Worm (Caenorhabditis elegans) whole organism, L2 larva: Measurements from ENCODE around the gene ZK1307.7.

Source experiments
- C34F6.9 ChIP-seq: fragments of 150-350 bp; optimal IDR thresholded peaks from 2 replicates; lab custom pipeline; 2014; ENCODE audit warnings: missing biosample characterization, missing genetic modification characterization
- R02D3.7 ChIP-seq: fragments of 150-350 bp; optimal IDR thresholded peaks from 2 replicates; lab custom pipeline; 2014; ENCODE audit warnings: missing biosample characterization, missing genetic modification characterization
- Y55F3AM.14 ChIP-seq: fragments of 200-800 bp; sonication (Bioruptor generic); optimal IDR thresholded peaks from 2 replicates; lab custom pipeline; 2018; ENCODE audit warnings: mild to moderate bottlenecking, missing genetic modification characterization, missing compliant biosample characterization
- ZK546.5 ChIP-seq: sonication (generic microtip); optimal IDR thresholded peaks from 2 replicates; lab custom pipeline; 2017; ENCODE audit warnings: missing biosample characterization, missing genetic modification characterization
- alr-1 ChIP-seq: fragments of 150-350 bp; optimal IDR thresholded peaks from 2 replicates; lab custom pipeline; 2014; ENCODE audit warnings: missing biosample characterization, missing genetic modification characterization
- aly-2 ChIP-seq: fragments of 150-350 bp; optimal IDR thresholded peaks from 2 replicates; lab custom pipeline; 2014; ENCODE audit warnings: missing biosample characterization, missing genetic modification characterization
- blmp-1 ChIP-seq: sonication (generic microtip); optimal IDR thresholded peaks from 2 replicates; lab custom pipeline; 2017; ENCODE audit warnings: missing genetic modification characterization, mild to moderate bottlenecking, missing compliant biosample characterization, antibody characterized with exemption, moderate library complexity; ENCODE audit not compliant: insufficient read depth
- ceh-16 ChIP-seq: fragments of 150-350 bp; optimal IDR thresholded peaks from 2 replicates; lab custom pipeline; 2014; ENCODE audit warnings: missing biosample characterization, missing genetic modification characterization
- ceh-82 ChIP-seq: fragments of 150-350 bp; optimal IDR thresholded peaks from 2 replicates; lab custom pipeline; 2014; ENCODE audit warnings: missing biosample characterization, missing genetic modification characterization
- crh-2 ChIP-seq: sonication (generic microtip); optimal IDR thresholded peaks from 2 replicates; lab custom pipeline; 2017; ENCODE audit warnings: missing biosample characterization, missing genetic modification characterization
- dmd-4 ChIP-seq: sonication (generic microtip); optimal IDR thresholded peaks from 2 replicates; lab custom pipeline; 2017; ENCODE audit warnings: missing biosample characterization, missing genetic modification characterization
- egl-27 ChIP-seq: sonication (generic microtip); optimal IDR thresholded peaks from 3 replicates; lab custom pipeline; 2017; ENCODE audit warnings: missing biosample characterization, missing genetic modification reagents, missing genetic modification characterization
- elt-1 ChIP-seq: fragments of 150-350 bp; optimal IDR thresholded peaks from 2 replicates; lab custom pipeline; 2014; ENCODE audit warnings: missing biosample characterization, missing genetic modification characterization
- elt-3 ChIP-seq: sonication (generic microtip); optimal IDR thresholded peaks from 2 replicates; lab custom pipeline; 2017; ENCODE audit warnings: missing biosample characterization, missing genetic modification characterization
- fos-1 ChIP-seq: fragments of 150-350 bp; optimal IDR thresholded peaks from 2 replicates; lab custom pipeline; 2014; ENCODE audit warnings: missing biosample characterization, missing genetic modification characterization
- gmeb-1 ChIP-seq: fragments of 150-350 bp; optimal IDR thresholded peaks from 2 replicates; lab custom pipeline; 2014; ENCODE audit warnings: missing biosample characterization, missing genetic modification characterization
- lin-11 ChIP-seq: fragments of 150-350 bp; sonication (generic microtip); optimal IDR thresholded peaks from 2 replicates; lab custom pipeline; 2014; ENCODE audit warnings: missing biosample characterization, missing genetic modification characterization, inconsistent platforms, mixed read lengths
- lsy-2 ChIP-seq, 2 experiments: fragments of 150-350 bp in 1 of 2; sonication (generic microtip) in 1 of 2; optimal IDR thresholded peaks; 2 replicates each; lab custom pipeline; 2014 to 2017; ENCODE audit warnings: missing biosample characterization in 2 of 2, missing genetic modification characterization in 2 of 2
- mdl-1 ChIP-seq, 2 experiments: fragments of 150-350 bp in 1 of 2; sonication (generic microtip) in 1 of 2; optimal IDR thresholded peaks; 2 replicates each; lab custom pipeline; 2017; ENCODE audit warnings: missing biosample characterization in 2 of 2, missing genetic modification characterization in 2 of 2
- nhr-12 ChIP-seq: fragments of 150-350 bp; optimal IDR thresholded peaks from 2 replicates; lab custom pipeline; 2014; ENCODE audit warnings: missing biosample characterization, missing genetic modification characterization
- nhr-129 ChIP-seq: fragments of 150-350 bp; optimal IDR thresholded peaks from 2 replicates; lab custom pipeline; 2014; ENCODE audit warnings: missing biosample characterization, missing genetic modification characterization
- nhr-21 ChIP-seq: fragments of 150-350 bp; optimal IDR thresholded peaks from 2 replicates; lab custom pipeline; 2014; ENCODE audit warnings: missing biosample characterization, missing genetic modification characterization
- nhr-23 ChIP-seq: fragments of 150-350 bp; optimal IDR thresholded peaks from 2 replicates; lab custom pipeline; 2014; ENCODE audit warnings: missing biosample characterization, missing genetic modification reagents, missing genetic modification characterization
- nhr-25 ChIP-seq: fragments of 150-350 bp; sonication (generic microtip); optimal IDR thresholded peaks from 3 replicates; lab custom pipeline; 2014; ENCODE audit warnings: missing biosample characterization, missing genetic modification characterization
- nhr-6 ChIP-seq: fragments of 150-350 bp; optimal IDR thresholded peaks from 2 replicates; lab custom pipeline; 2014; ENCODE audit warnings: missing biosample characterization, missing genetic modification characterization
- nhr-77 ChIP-seq: fragments of 150-350 bp; optimal IDR thresholded peaks from 2 replicates; lab custom pipeline; 2014; ENCODE audit warnings: missing biosample characterization, missing genetic modification characterization
- peb-1 ChIP-seq: fragments of 150-350 bp; optimal IDR thresholded peaks from 2 replicates; lab custom pipeline; 2014; ENCODE audit warnings: missing biosample characterization, missing genetic modification characterization
- skn-1 ChIP-seq: sonication (generic microtip); optimal IDR thresholded peaks from 2 replicates; lab custom pipeline; 2017; ENCODE audit warnings: missing biosample characterization, missing genetic modification characterization
- sma-9 ChIP-seq, 2 experiments: fragments of 150-350 bp in 1 of 2; sonication (generic microtip) in 1 of 2; optimal IDR thresholded peaks; 2 replicates each; lab custom pipeline; 2014 to 2016; ENCODE audit warnings: missing genetic modification characterization in 2 of 2, mild to moderate bottlenecking in 1 of 2, missing biosample characterization in 1 of 2, missing compliant biosample characterization in 1 of 2, missing genetic modification reagents in 1 of 2, moderate library complexity in 1 of 2
- unc-39 ChIP-seq: fragments of 150-350 bp; optimal IDR thresholded peaks from 2 replicates; lab custom pipeline; 2014; ENCODE audit warnings: missing biosample characterization, missing genetic modification characterization
- unc-55 ChIP-seq: fragments of 150-350 bp; sonication (generic microtip); optimal IDR thresholded peaks from 3 replicates; lab custom pipeline; 2014; ENCODE audit warnings: missing biosample characterization, missing genetic modification reagents, missing genetic modification characterization
- zag-1 ChIP-seq: fragments of 150-350 bp; optimal IDR thresholded peaks from 2 replicates; lab custom pipeline; 2014; ENCODE audit warnings: missing biosample characterization, missing genetic modification characterization
- ztf-1 ChIP-seq: fragments of 200-800 bp; sonication (Bioruptor generic); conservative IDR thresholded peaks from 2 replicates; pipeline ENCODE4 v1.3.6; 2022; ENCODE audit warnings: missing genetic modification characterization, missing compliant biosample characterization
- ztf-4 ChIP-seq: fragments of 150-350 bp; optimal IDR thresholded peaks from 2 replicates; lab custom pipeline; 2014; ENCODE audit warnings: missing biosample characterization, missing genetic modification characterization

The ZK1307.7 gene

DNA sequence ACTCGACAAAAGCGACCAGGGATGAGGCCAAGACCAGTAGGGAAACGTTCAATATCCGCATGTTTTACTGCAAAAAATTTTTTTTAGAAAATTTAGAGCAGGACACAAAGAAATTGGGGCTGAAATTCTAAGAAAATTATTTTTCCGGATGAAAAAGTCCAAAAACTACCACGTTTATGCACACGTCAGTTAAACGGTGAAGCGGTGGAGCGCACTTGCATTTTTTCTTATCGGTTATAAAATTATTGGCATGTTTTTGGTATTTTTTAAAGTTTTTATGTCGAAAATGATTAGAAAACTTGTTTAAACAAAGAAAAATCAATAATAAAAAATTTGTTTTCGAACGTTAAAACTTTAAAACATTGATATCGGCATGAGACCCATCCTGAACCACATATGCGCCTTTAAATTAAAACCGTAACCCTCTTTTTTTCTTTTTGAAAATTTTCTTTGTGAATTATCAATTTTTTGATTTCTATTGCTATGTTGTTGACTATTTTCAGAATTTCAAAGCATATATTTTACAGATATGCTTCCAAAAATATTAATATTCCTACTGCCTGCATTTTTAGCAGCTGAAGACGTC, 12.2 kb upstream of the ZK1307.7 start, which contains the start of the genes dnj-20 and ZK1307.8:
TSS of gene dnj-20 (minus strand) at position 67 of the 586 bp plus-strand sequence.
TSS of gene ZK1307.8 (plus strand) at position 504 of the 586 bp plus-strand sequence.
- TF ChIP-seq ceh-82 (tag; lab: Kevin White, UChicago) (no peak), ztf-1 (GFP tag; lab: Robert Waterston, UW) (no peak), Y55F3AM.14 (GFP tag; lab: Kevin White, UChicago) (no peak), lsy-2 (tag; optimal IDR thresholded peaks at IDR 0.05; lab: Kevin White, UChicago) (peak in 1 of 2 experiments; percentile 55), nhr-25 (tag; lab: Kevin White, UChicago) (no peak), fos-1 (tag; lab: Kevin White, UChicago) (peak; percentile 23), egl-27 (tag; lab: Kevin White, UChicago) (no peak), aly-2 (tag; lab: Kevin White, UChicago) (no peak), nhr-23 (tag; lab: Kevin White, UChicago) (no peak), nhr-21 (no peak), C34F6.9 (tag; lab: Kevin White, UChicago) (peak; percentile 43), sma-9 (GFP tag; optimal IDR thresholded peaks at IDR 0.05; lab: Kevin White, UChicago) (no peak), sma-9 (tag; optimal IDR thresholded peaks at IDR 0.05; lab: Kevin White, UChicago) (no peak), zag-1 (tag; lab: Kevin White, UChicago) (no peak), nhr-12 (tag; lab: Kevin White, UChicago) (no peak), unc-55 (GFP tag; lab: Kevin White, UChicago) (peak; percentile 38), ceh-16 (tag; lab: Kevin White, UChicago) (no peak), crh-2 (tag; lab: Kevin White, UChicago) (peak; percentile 79), mdl-1 (tag; optimal IDR thresholded peaks at IDR 0.05; lab: Kevin White, UChicago) (no peak), ZK546.5 (no peak), gmeb-1 (tag; lab: Kevin White, UChicago) (peak; percentile 15), alr-1 (tag; lab: Kevin White, UChicago) (no peak), unc-39 (tag; lab: Kevin White, UChicago) (no peak)

DNA sequence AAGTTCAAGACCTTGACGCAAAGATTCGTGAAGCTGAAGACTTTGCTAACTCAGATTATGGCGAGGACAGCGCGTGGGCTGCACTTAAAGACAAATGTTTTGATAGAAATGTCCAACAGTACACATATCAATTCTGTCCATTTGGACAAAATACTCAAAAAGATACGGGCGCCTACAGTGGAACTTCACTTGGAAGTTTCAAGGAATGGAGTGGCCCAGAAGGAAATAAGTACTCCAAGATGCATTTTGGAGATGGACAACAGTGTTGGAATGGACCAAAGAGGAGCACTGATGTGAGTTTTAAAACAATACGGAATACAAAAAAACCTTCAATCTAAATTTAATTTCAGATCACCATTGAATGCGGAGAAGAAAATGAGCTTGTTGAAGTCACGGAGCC, 10.5 kb upstream of the ZK1307.7 start:
- no peak for TF ChIP-seq nhr-6
- no peak for TF ChIP-seq elt-3 (tag; lab: Kevin White, UChicago)
- TF ChIP-seq aly-2 (tag; lab: Kevin White, UChicago): no peak
- no peak for TF ChIP-seq gmeb-1 (tag; lab: Kevin White, UChicago)

- TF ChIP-seq skn-1 (no peak), alr-1 (tag; lab: Kevin White, UChicago) (no peak), dmd-4 (tag; lab: Kevin White, UChicago) (no peak), peb-1 (tag; lab: Kevin White, UChicago) (no peak), fos-1 (tag; lab: Kevin White, UChicago) (peak; percentile 11), blmp-1 (tag; lab: Kevin White, UChicago) (no peak), nhr-77 (tag; lab: Kevin White, UChicago) (no peak), zag-1 (tag; lab: Kevin White, UChicago) (no peak)
- TF ChIP-seq, all 48 proteins: peak for 1
These were observed 8.0 kb downstream of the ZK1307.7 start, which contains the start of gene fzr-1 for ce11 chrII:9644438-9644837. TSS of gene fzr-1 (minus strand) at chrII:9644466.

ce11 chrII:9644940-9645634, 8.7 kb downstream of the ZK1307.7 start:
- TF ChIP-seq lin-11 (tag; lab: Kevin White, UChicago) (no peak), C34F6.9 (tag; lab: Kevin White, UChicago) (peak; percentile 8), ZK546.5 (no peak), unc-39 (tag; lab: Kevin White, UChicago) (no peak), nhr-12 (tag; lab: Kevin White, UChicago) (no peak), nhr-25 (tag; lab: Kevin White, UChicago) (peak; percentile 28), fos-1 (tag; lab: Kevin White, UChicago) (peak; percentile 92), ztf-4 (tag; lab: Kevin White, UChicago) (no peak), Y55F3AM.14 (GFP tag; lab: Kevin White, UChicago) (peak; percentile 64), ceh-16 (tag; lab: Kevin White, UChicago) (peak; percentile 98), crh-2 (tag; lab: Kevin White, UChicago) (peak; percentile 15), elt-1 (tag; lab: Kevin White, UChicago) (peak; percentile 79), sma-9 (GFP tag; optimal IDR thresholded peaks at IDR 0.05; lab: Kevin White, UChicago) (peak; percentile 8), sma-9 (tag; optimal IDR thresholded peaks at IDR 0.05; lab: Kevin White, UChicago) (no peak), gmeb-1 (tag; lab: Kevin White, UChicago) (no peak), nhr-129 (peak; percentile 17), R02D3.7 (tag; lab: Kevin White, UChicago) (no peak), nhr-21 (no peak)
